Worm (Caenorhabditis elegans) whole organism, midembryonic: Measurements from ENCODE around the gene F32H5.3.

ENCODE experiments used
- klf-2 ChIP-seq: fragments of 200-800 bp; sonication (Bioruptor generic); conservative IDR thresholded peaks from 2 replicates; pipeline ENCODE4 v1.3.6; 2022; ENCODE audit warnings: missing genetic modification reagents, missing genetic modification characterization, missing compliant biosample characterization
- med-1 ChIP-seq: sonication (generic microtip); optimal IDR thresholded peaks from 2 replicates; lab custom pipeline; 2017; ENCODE audit warnings: missing genetic modification characterization, mild to moderate bottlenecking, missing compliant biosample characterization, antibody characterized with exemption, missing genetic modification reagents; ENCODE audit not compliant: insufficient read depth
- ref-1 ChIP-seq: fragments of 200-800 bp; sonication (Bioruptor generic); conservative IDR thresholded peaks from 2 replicates; pipeline ENCODE4 v1.3.6; 2022; ENCODE audit warnings: missing genetic modification reagents, missing genetic modification characterization, missing compliant biosample characterization

DNA sequence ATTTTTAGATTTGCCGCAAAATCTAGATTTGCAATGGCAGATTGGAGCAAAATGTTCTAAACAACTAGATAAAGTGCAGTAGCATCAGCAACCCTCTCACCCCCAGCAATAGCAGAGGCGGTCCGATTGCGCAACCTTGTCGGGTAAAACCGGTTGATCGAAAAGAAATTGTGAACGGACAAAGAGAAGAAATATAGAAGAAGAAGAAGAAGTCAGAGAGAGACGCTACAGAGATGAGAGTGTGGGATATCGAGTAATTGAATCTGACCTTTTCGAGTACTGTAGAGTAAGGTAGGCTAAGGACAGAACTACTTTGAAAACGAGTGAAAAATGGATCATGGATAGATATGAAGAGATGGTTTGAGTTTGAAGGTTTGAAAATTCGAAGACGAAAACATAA lies 16.7 kb downstream of the F32H5.3 start:
- TF ChIP-seq ref-1: no peak
- no peak for TF ChIP-seq med-1 (GFP tag; lab: Kevin White, UChicago)
- no peak for TF ChIP-seq klf-2 (GFP tag; lab: Robert Waterston, UW)
